Worm (Caenorhabditis elegans): Measurements from ENCODE around the gene wee-1.3.

- TF ChIP-seq B0310.2 (tag; optimal IDR thresholded peaks at IDR 0.05) (no peak), tra-4 (tag; optimal IDR thresholded peaks at IDR 0.05) (no peak), ama-1 (optimal IDR thresholded peaks at IDR 0.05) (no peak), hnd-1 (tag; optimal IDR thresholded peaks at IDR 0.05) (no peak), scrt-1 (GFP tag; IDR thresholded peaks at IDR 0.05) (no peak), hmg-4 (GFP tag; optimal IDR thresholded peaks at IDR 0.05) (no peak), flt-1 (GFP tag; IDR thresholded peaks at IDR 0.05) (no peak), F13C5.2 (tag; optimal IDR thresholded peaks at IDR 0.05) (no peak), aly-1 (tag; optimal IDR thresholded peaks at IDR 0.05) (no peak)
Measured at ce11 chrII:9700363-9700762, 15.9 kb downstream of the wee-1.3 start, which contains the start of the genes Y53C12A.8 and Y53C12A.7.
